Worm (Caenorhabditis elegans): ENCODE results near the gene srxa-2.

Gene srxa-2

ce11 chrIV:9459224-9459781, 36.1 kb downstream of the srxa-2 start, which contains the start of gene copb-2 (continued):
- TF ChIP-seq mab-5 (tag; optimal IDR thresholded peaks at IDR 0.05) (no peak), elt-1 (tag; optimal IDR thresholded peaks at IDR 0.05) (no peak)

- TF ChIP-seq lin-11 (tag; optimal IDR thresholded peaks at IDR 0.05) (no peak), snpc-4 (tag; optimal IDR thresholded peaks at IDR 0.05) (peak; percentile 78), ama-1 (optimal IDR thresholded peaks at IDR 0.05) (peak; percentile 20), unc-55 (GFP tag; optimal IDR thresholded peaks at IDR 0.05) (no peak)
Measured at ce11 chrIV:9464345-9464783, 41.2 kb downstream of the srxa-2 start.

ce11 chrIV:9467418-9467817, 44.2 kb downstream of the srxa-2 start, which contains the start of gene F38E11.6:
Gene F38E11.6 (minus strand): TSS chrIV:9467518.
- TF ChIP-seq unc-39 (tag; optimal IDR thresholded peaks at IDR 0.05), result no peak
- no peak for TF ChIP-seq lin-39 (tag; optimal IDR thresholded peaks at IDR 0.05)
- TF ChIP-seq crh-2 (tag; optimal IDR thresholded peaks at IDR 0.05), result no peak
- no peak for TF ChIP-seq nhr-11 (tag; optimal IDR thresholded peaks at IDR 0.05)
- no peak for TF ChIP-seq ama-1 (optimal IDR thresholded peaks at IDR 0.05)
- TF ChIP-seq ceh-16 (tag; optimal IDR thresholded peaks at IDR 0.05), result no peak
- TF ChIP-seq elt-3 (tag; optimal IDR thresholded peaks at IDR 0.05), result no peak
- no peak for TF ChIP-seq C34F6.9 (tag; optimal IDR thresholded peaks at IDR 0.05)
- no peak for TF ChIP-seq nhr-237 (tag; optimal IDR thresholded peaks at IDR 0.05)
- no peak for TF ChIP-seq ztf-11 (tag; optimal IDR thresholded peaks at IDR 0.05)
- no peak for TF ChIP-seq lin-11 (tag; optimal IDR thresholded peaks at IDR 0.05)
- no peak for TF ChIP-seq sma-3 (GFP tag; optimal IDR thresholded peaks at IDR 0.05)

- TF ChIP-seq sma-9 (GFP tag; optimal IDR thresholded peaks at IDR 0.05) (peak; percentile 7), sma-9 (tag; optimal IDR thresholded peaks at IDR 0.05) (no peak), nhr-129 (tag; optimal IDR thresholded peaks at IDR 0.05) (no peak)
Measured at ce11 chrIV:9469293-9469692, 46.1 kb downstream of the srxa-2 start.
